Fruit fly (Drosophila melanogaster) S2 (cell line): ENCODE data around the gene CG11929.
A peak's percentile ranks its signal among the peaks of the same experiment; 100 is the strongest.

ENCODE experiments used
- CG8478 ChIP-seq: fragments of >200 bp; optimal IDR thresholded peaks from 2 replicates; lab custom pipeline; 2018
- CTCF ChIP-seq, 2 experiments: fragments of >200 bp; optimal IDR thresholded peaks; 2 replicates each; lab custom pipeline; 2018

CG11929 gene

dm6 chr2L:4682377-4682776, at the start of gene CG11929:
Gene CG11929, plus strand, starts transcription at chr2L:4682677.
- TF ChIP-seq CG8478, result no peak
- TF ChIP-seq CTCF (optimal IDR thresholded peaks at IDR 0.05; lab: Kevin White, UChicago), result no peak

dm6 chr2L:4632997-4633396, 49.5 kb upstream of the CG11929 start:
- no peak for TF ChIP-seq CTCF (optimal IDR thresholded peaks at IDR 0.05; lab: Kevin White, UChicago)
- TF ChIP-seq CG8478, result no peak

- no peak for TF ChIP-seq CTCF (optimal IDR thresholded peaks at IDR 0.05; lab: Kevin White, UChicago)
- no peak for TF ChIP-seq CG8478
Measured at dm6 chr2L:4635376-4635775, 47.1 kb upstream of the CG11929 start.

dm6 chr2L:4640996-4641395, 41.5 kb upstream of the CG11929 start, which contains the start of gene BG642163:
Gene BG642163, plus strand, starts transcription at chr2L:4641296.
- TF ChIP-seq CG8478, result no peak
- TF ChIP-seq CTCF (optimal IDR thresholded peaks at IDR 0.05; lab: Kevin White, UChicago), result no peak

dm6 chr2L:4642672-4643071, 39.8 kb upstream of the CG11929 start, which contains the start of gene CG15635:
Gene CG15635, plus strand, starts transcription at chr2L:4642972.
- TF ChIP-seq CG8478, result no peak
- no peak for TF ChIP-seq CTCF (optimal IDR thresholded peaks at IDR 0.05; lab: Kevin White, UChicago)

dm6 chr2L:4646751-4647150, 35.7 kb upstream of the CG11929 start, which contains the start of gene CG43798:
Gene CG43798, plus strand, starts transcription at chr2L:4647051.
- TF ChIP-seq CG8478 (no peak), CTCF (optimal IDR thresholded peaks at IDR 0.05; lab: Kevin White, UChicago) (no peak)

- no peak for TF ChIP-seq CTCF (optimal IDR thresholded peaks at IDR 0.05; lab: Kevin White, UChicago)
- no peak for TF ChIP-seq CG8478
Measured at dm6 chr2L:4648804-4649203, 33.7 kb upstream of the CG11929 start.

dm6 chr2L:4650752-4651453, 31.6 kb upstream of the CG11929 start, which contains the start of gene CG3355:
Gene CG3355, plus strand, starts transcription at chr2L:4651403.
- TF ChIP-seq CTCF (optimal IDR thresholded peaks at IDR 0.05; lab: Kevin White, UChicago), result no peak
- TF ChIP-seq CG8478, result no peak

- peak; percentile 54 to 76 for TF ChIP-seq CTCF (optimal IDR thresholded peaks at IDR 0.05; lab: Kevin White, UChicago)
- no peak for TF ChIP-seq CG8478
Measured at dm6 chr2L:4660932-4661331, 21.5 kb upstream of the CG11929 start.

- TF ChIP-seq CG8478 (no peak), CTCF (optimal IDR thresholded peaks at IDR 0.05; lab: Kevin White, UChicago) (no peak)
Measured at dm6 chr2L:4684361-4684760, 1.9 kb downstream of the CG11929 start, which contains the start of gene Elba1. Gene Elba1, minus strand, starts transcription at chr2L:4684461.

dm6 chr2L:4687211-4687610, 4.7 kb downstream of the CG11929 start, which contains the start of gene Elba3:
Gene Elba3, plus strand, starts transcription at chr2L:4687511.
- TF ChIP-seq CTCF (optimal IDR thresholded peaks at IDR 0.05; lab: Kevin White, UChicago), result no peak
- TF ChIP-seq CG8478, result no peak

- no peak for TF ChIP-seq CG8478
- no peak for TF ChIP-seq CTCF (optimal IDR thresholded peaks at IDR 0.05; lab: Kevin White, UChicago)
Measured at dm6 chr2L:4690602-4691001, 8.1 kb downstream of the CG11929 start, which contains the start of gene CG3251. Gene CG3251, minus strand, starts transcription at chr2L:4690702.

dm6 chr2L:4694421-4694820, 11.9 kb downstream of the CG11929 start, which contains the start of gene dcma:
Gene dcma, plus strand, starts transcription at chr2L:4694721.
- TF ChIP-seq CTCF (optimal IDR thresholded peaks at IDR 0.05; lab: Kevin White, UChicago) (no peak), CG8478 (no peak)

- TF ChIP-seq CG8478, result no peak
- no peak for TF ChIP-seq CTCF (optimal IDR thresholded peaks at IDR 0.05; lab: Kevin White, UChicago)
Measured at dm6 chr2L:4698837-4699236, 16.4 kb downstream of the CG11929 start.

dm6 chr2L:4701385-4701784, 18.9 kb downstream of the CG11929 start, which contains the start of gene Taf12L:
Gene Taf12L, minus strand, starts transcription at chr2L:4701485.
- TF ChIP-seq CTCF (optimal IDR thresholded peaks at IDR 0.05; lab: Kevin White, UChicago), result no peak
- no peak for TF ChIP-seq CG8478

dm6 chr2L:4726021-4726420, 43.5 kb downstream of the CG11929 start:
- TF ChIP-seq CG8478, result no peak
- peak; percentile 79 to 84 for TF ChIP-seq CTCF (optimal IDR thresholded peaks at IDR 0.05; lab: Kevin White, UChicago)
